Fruit fly (Drosophila melanogaster): ENCODE results near the gene Gcna.

The Gcna gene

DNA sequence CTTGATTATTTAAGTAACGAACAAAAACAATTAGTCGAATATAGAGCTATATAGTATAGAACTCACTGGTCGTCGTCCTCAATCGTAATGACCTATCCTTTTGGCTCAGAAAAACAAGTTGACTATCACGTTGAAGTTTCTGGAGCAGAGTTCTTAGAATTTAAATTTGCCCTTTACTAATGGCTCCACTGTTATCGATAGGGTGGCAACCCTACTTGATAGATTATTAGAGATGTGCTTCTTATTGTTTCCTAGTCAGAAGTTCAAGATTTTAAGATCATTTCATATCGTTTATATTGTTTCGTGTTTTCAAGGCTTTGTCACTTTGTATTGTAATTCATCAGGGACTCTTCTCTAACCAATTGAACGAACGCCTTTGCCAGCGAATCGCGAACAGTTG lies 45.4 kb downstream of the Gcna start, which contains the start of gene CG14810:
Gene CG14810 (minus strand): TSS at position 101 of the 400 bp plus-strand sequence.
- TF ChIP-seq Hr38 (GFP tag; optimal IDR thresholded peaks at IDR 0.05) (no peak), CG6163 (GFP tag; IDR thresholded peaks at IDR 0.05) (no peak), achi (GFP tag; optimal IDR thresholded peaks at IDR 0.05) (no peak), Ets21C (GFP tag; optimal IDR thresholded peaks at IDR 0.05) (no peak), CG11902 (GFP tag; optimal IDR thresholded peaks at IDR 0.05) (no peak), acj6 (GFP tag; optimal IDR thresholded peaks at IDR 0.05) (no peak), pdm3 (GFP tag; optimal IDR thresholded peaks at IDR 0.05) (no peak), OdsH (GFP tag; optimal IDR thresholded peaks at IDR 0.05) (no peak), CG3032 (tag; optimal IDR thresholded peaks at IDR 0.05) (no peak), CG1621 (tag; optimal IDR thresholded peaks at IDR 0.05) (no peak), CG4318 (GFP tag; optimal IDR thresholded peaks at IDR 0.05) (no peak), CG6808 (GFP tag; optimal IDR thresholded peaks at IDR 0.05) (no peak), CG10669 (GFP tag; optimal IDR thresholded peaks at IDR 0.05) (no peak), CG16779 (tag; optimal IDR thresholded peaks at IDR 0.05) (no peak), Hr39 (GFP tag; optimal IDR thresholded peaks at IDR 0.05) (no peak), CG8632 (GFP tag; optimal IDR thresholded peaks at IDR 0.05) (no peak), CG11294 (GFP tag; IDR thresholded peaks at IDR 0.05) (no peak), Blimp-1 (GFP tag; optimal IDR thresholded peaks at IDR 0.05) (no peak)

DNA sequence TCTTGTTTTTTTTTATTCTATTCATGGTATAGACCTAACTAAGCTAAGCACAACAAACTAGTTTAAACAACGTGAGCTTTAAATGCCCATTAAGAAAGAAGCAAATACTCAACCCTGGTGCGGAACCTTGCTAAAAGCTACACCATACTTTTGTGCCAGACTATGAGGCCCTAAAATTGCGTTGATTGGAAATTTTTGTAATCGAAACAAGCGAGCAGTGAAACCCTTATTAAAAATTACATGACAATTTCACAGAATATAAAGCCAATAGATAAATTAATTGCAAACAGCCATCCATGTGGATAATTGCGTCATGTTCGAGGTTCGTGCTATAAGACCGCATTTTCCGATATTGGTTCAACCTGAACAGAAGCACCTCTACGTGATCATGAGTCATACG lies 46.6 kb downstream of the Gcna start:
- TF ChIP-seq Hr38 (GFP tag; optimal IDR thresholded peaks at IDR 0.05) = no peak
- TF ChIP-seq CG3032 (tag; optimal IDR thresholded peaks at IDR 0.05) = no peak
- TF ChIP-seq fd59A (GFP tag; optimal IDR thresholded peaks at IDR 0.05) = no peak
- TF ChIP-seq Gug (GFP tag; IDR thresholded peaks at IDR 0.05) = no peak
- no peak for TF ChIP-seq CG4318 (GFP tag; optimal IDR thresholded peaks at IDR 0.05)
- TF ChIP-seq CG8119 (GFP tag; IDR thresholded peaks at IDR 0.05) = no peak
- no peak for TF ChIP-seq achi (GFP tag; optimal IDR thresholded peaks at IDR 0.05)
- no peak for TF ChIP-seq lz (GFP tag; optimal IDR thresholded peaks at IDR 0.05)
- TF ChIP-seq CG1621 (tag; optimal IDR thresholded peaks at IDR 0.05) = no peak
- no peak for TF ChIP-seq CG8632 (GFP tag; optimal IDR thresholded peaks at IDR 0.05)
- no peak for TF ChIP-seq CG6792 (GFP tag; optimal IDR thresholded peaks at IDR 0.05)
- no peak for TF ChIP-seq CG34406 (GFP tag; optimal IDR thresholded peaks at IDR 0.05)

Measured in whole organism, prepupa.